Fruit fly (Drosophila melanogaster): ENCODE data around the gene CCT2.

DNA sequence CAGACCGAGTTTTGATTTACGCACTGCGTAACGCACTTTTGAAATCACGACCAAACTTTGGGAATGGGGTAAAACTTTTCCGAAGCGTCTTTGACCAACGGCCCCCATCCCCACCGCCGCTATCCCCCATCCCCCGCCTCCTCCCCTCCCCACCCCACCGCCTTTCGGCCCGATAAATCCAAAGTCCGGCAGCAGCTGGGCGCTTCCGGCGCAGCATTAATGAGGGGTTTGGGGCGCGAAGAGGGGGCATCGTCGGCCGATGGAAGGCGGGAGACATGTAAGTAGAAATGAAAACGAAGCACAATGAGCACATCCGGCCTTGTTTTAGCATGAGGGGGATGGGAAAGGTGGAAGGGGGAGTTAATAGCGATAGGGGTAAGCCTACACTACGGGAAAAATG lies 49.8 kb downstream of the CCT2 start:
- TF ChIP-seq Sry-δ (GFP tag; optimal IDR thresholded peaks at IDR 0.05) = no peak
- no peak for TF ChIP-seq CG7928 (GFP tag; optimal IDR thresholded peaks at IDR 0.05)
- no peak for TF ChIP-seq h (optimal IDR thresholded peaks at IDR 0.05)
- TF ChIP-seq Chrac-16 (GFP tag; optimal IDR thresholded peaks at IDR 0.05) = no peak
- TF ChIP-seq Dref (GFP tag; IDR thresholded peaks at IDR 0.05) = no peak
- TF ChIP-seq CG9727 (GFP tag; optimal IDR thresholded peaks at IDR 0.05) = no peak
